Fruit fly (Drosophila melanogaster): ENCODE results near the gene CG14262.

Gene CG14262

dm6 chr3R:27274533-27275447 lies 9.6 kb upstream of the CG14262 start, which contains the start of gene CG5938:
TSS of gene CG5938 (plus strand) at chr3R:27274794.
- TF ChIP-seq insv (optimal IDR thresholded peaks at IDR 0.05): no peak
- no peak for TF ChIP-seq h (optimal IDR thresholded peaks at IDR 0.05)
- TF ChIP-seq psq (optimal IDR thresholded peaks at IDR 0.05): no peak
- TF ChIP-seq ttk (optimal IDR thresholded peaks at IDR 0.05): no peak
- TF ChIP-seq Myc (optimal IDR thresholded peaks at IDR 0.05): no peak

dm6 chr3R:27273118-27274062 lies 8.2 kb upstream of the CG14262 start, which contains the start of gene CG5934:
TSS of gene CG5934 (plus strand) at chr3R:27273705.
- TF ChIP-seq insv (optimal IDR thresholded peaks at IDR 0.05) (no peak), Sin3A (optimal IDR thresholded peaks at IDR 0.05) (no peak), psq (optimal IDR thresholded peaks at IDR 0.05) (no peak), ttk (optimal IDR thresholded peaks at IDR 0.05) (no peak), Myc (optimal IDR thresholded peaks at IDR 0.05) (no peak), h (optimal IDR thresholded peaks at IDR 0.05) (no peak)

dm6 chr3R:27272233-27272632 lies 7.0 kb upstream of the CG14262 start:
- TF ChIP-seq Myc (optimal IDR thresholded peaks at IDR 0.05): no peak
- TF ChIP-seq psq (optimal IDR thresholded peaks at IDR 0.05): no peak
- TF ChIP-seq ttk (optimal IDR thresholded peaks at IDR 0.05): no peak
- TF ChIP-seq Sin3A (optimal IDR thresholded peaks at IDR 0.05): no peak
- no peak for TF ChIP-seq h (optimal IDR thresholded peaks at IDR 0.05)
- no peak for TF ChIP-seq insv (optimal IDR thresholded peaks at IDR 0.05)

- TF ChIP-seq ttk (optimal IDR thresholded peaks at IDR 0.05) (peak; percentile 94), Myc (optimal IDR thresholded peaks at IDR 0.05) (no peak), Sin3A (optimal IDR thresholded peaks at IDR 0.05) (no peak), insv (optimal IDR thresholded peaks at IDR 0.05) (no peak), psq (optimal IDR thresholded peaks at IDR 0.05) (no peak), h (optimal IDR thresholded peaks at IDR 0.05) (no peak)
Measured at dm6 chr3R:27270379-27271266, 5.4 kb upstream of the CG14262 start.

dm6 chr3R:27263434-27264215 lies 1.6 kb downstream of the CG14262 start, which contains the start of gene woc:
TSS of gene woc (minus strand) at chr3R:27264055.
- no peak for TF ChIP-seq insv (optimal IDR thresholded peaks at IDR 0.05)
- no peak for TF ChIP-seq Sin3A (optimal IDR thresholded peaks at IDR 0.05)
- TF ChIP-seq Myc (optimal IDR thresholded peaks at IDR 0.05): no peak
- TF ChIP-seq h (optimal IDR thresholded peaks at IDR 0.05): no peak

- no peak for TF ChIP-seq h (optimal IDR thresholded peaks at IDR 0.05)
- no peak for TF ChIP-seq insv (optimal IDR thresholded peaks at IDR 0.05)
- TF ChIP-seq psq (optimal IDR thresholded peaks at IDR 0.05): no peak
- TF ChIP-seq Sin3A (optimal IDR thresholded peaks at IDR 0.05): no peak
- no peak for TF ChIP-seq Myc (optimal IDR thresholded peaks at IDR 0.05)
- TF ChIP-seq ttk (optimal IDR thresholded peaks at IDR 0.05): no peak
Measured at dm6 chr3R:27253921-27254376, 11.3 kb downstream of the CG14262 start.

- TF ChIP-seq Sin3A (optimal IDR thresholded peaks at IDR 0.05) (no peak), ttk (optimal IDR thresholded peaks at IDR 0.05) (no peak), insv (optimal IDR thresholded peaks at IDR 0.05) (no peak), h (optimal IDR thresholded peaks at IDR 0.05) (no peak), Myc (optimal IDR thresholded peaks at IDR 0.05) (no peak), psq (optimal IDR thresholded peaks at IDR 0.05) (no peak)
Measured at dm6 chr3R:27253136-27253920, 11.9 kb downstream of the CG14262 start, which contains the start of gene pll. TSS of gene pll (minus strand) at chr3R:27253182.

dm6 chr3R:27250907-27251306 lies 14.3 kb downstream of the CG14262 start, which contains the start of the genes TTLL6B and TfIIA-L:
TSS of gene TTLL6B (minus strand) at chr3R:27251007.
TSS of gene TfIIA-L (plus strand) at chr3R:27251112.
- TF ChIP-seq ttk (optimal IDR thresholded peaks at IDR 0.05) (no peak), Myc (optimal IDR thresholded peaks at IDR 0.05) (no peak), Sin3A (optimal IDR thresholded peaks at IDR 0.05) (no peak), psq (optimal IDR thresholded peaks at IDR 0.05) (no peak), h (optimal IDR thresholded peaks at IDR 0.05) (no peak), insv (optimal IDR thresholded peaks at IDR 0.05) (no peak)

- no peak for TF ChIP-seq insv (optimal IDR thresholded peaks at IDR 0.05)
Measured at dm6 chr3R:27247892-27248291, 17.3 kb downstream of the CG14262 start, which contains the start of gene CG5984. TSS of gene CG5984 (minus strand) at chr3R:27247992.

dm6 chr3R:27246264-27246663 lies 19.0 kb downstream of the CG14262 start:
- TF ChIP-seq Sin3A (optimal IDR thresholded peaks at IDR 0.05): no peak
- no peak for TF ChIP-seq h (optimal IDR thresholded peaks at IDR 0.05)
- TF ChIP-seq insv (optimal IDR thresholded peaks at IDR 0.05): no peak
- no peak for TF ChIP-seq Myc (optimal IDR thresholded peaks at IDR 0.05)
- TF ChIP-seq ttk (optimal IDR thresholded peaks at IDR 0.05): no peak
- no peak for TF ChIP-seq psq (optimal IDR thresholded peaks at IDR 0.05)

Measured in Kc167 (cell line).